Worm (Caenorhabditis elegans) whole organism, late embryonic: ENCODE results near the gene T04A8.18.

Experiments
- F13H6.1 ChIP-seq: sonication (generic microtip); optimal IDR thresholded peaks from 2 replicates; lab custom pipeline; 2016; ENCODE audit warnings: missing genetic modification characterization, missing compliant biosample characterization
- Y22D7AL.16 ChIP-seq: sonication (generic microtip); optimal IDR thresholded peaks from 2 replicates; lab custom pipeline; 2016; ENCODE audit warnings: missing genetic modification characterization, missing compliant biosample characterization
- ceh-48 ChIP-seq: sonication (generic microtip); optimal IDR thresholded peaks from 2 replicates; lab custom pipeline; 2016; ENCODE audit warnings: missing genetic modification characterization, inconsistent platforms, missing compliant biosample characterization
- ceh-9 ChIP-seq: sonication (generic microtip); optimal IDR thresholded peaks from 2 replicates; lab custom pipeline; 2016; ENCODE audit warnings: mild to moderate bottlenecking, missing genetic modification characterization, inconsistent platforms, missing compliant biosample characterization
- dve-1 ChIP-seq: sonication (generic microtip); optimal IDR thresholded peaks from 2 replicates; lab custom pipeline; 2017; ENCODE audit warnings: antibody characterized with exemption, mild to moderate bottlenecking, missing genetic modification characterization, missing compliant biosample characterization
- elt-2 ChIP-seq: sonication (generic microtip); optimal IDR thresholded peaks from 2 replicates; lab custom pipeline; 2016; ENCODE audit warnings: missing genetic modification reagents, missing genetic modification characterization, missing compliant biosample characterization
- hlh-30 ChIP-seq: sonication (generic microtip); optimal IDR thresholded peaks from 2 replicates; lab custom pipeline; 2017; ENCODE audit warnings: antibody characterized with exemption, missing genetic modification characterization, missing compliant biosample characterization; ENCODE audit not compliant: insufficient read depth
- npax-4 ChIP-seq: sonication (generic microtip); optimal IDR thresholded peaks from 2 replicates; lab custom pipeline; 2016; ENCODE audit warnings: missing genetic modification characterization, missing compliant biosample characterization
- pqm-1 ChIP-seq: sonication (generic microtip); optimal IDR thresholded peaks from 2 replicates; lab custom pipeline; 2016; ENCODE audit warnings: missing genetic modification characterization, missing compliant biosample characterization
- tbx-2 ChIP-seq: sonication (generic microtip); optimal IDR thresholded peaks from 2 replicates; lab custom pipeline; 2016; ENCODE audit warnings: missing genetic modification characterization, missing compliant biosample characterization
- tbx-7 ChIP-seq: sonication (generic microtip); optimal IDR thresholded peaks from 2 replicates; lab custom pipeline; 2016; ENCODE audit warnings: missing genotype, missing genetic modification characterization, missing compliant biosample characterization
- unc-86 ChIP-seq: sonication (generic microtip); optimal IDR thresholded peaks from 2 replicates; lab custom pipeline; 2016; ENCODE audit warnings: missing genetic modification characterization, missing compliant biosample characterization
- zip-5 ChIP-seq: sonication (generic microtip); optimal IDR thresholded peaks from 2 replicates; lab custom pipeline; 2016; ENCODE audit warnings: missing genetic modification characterization, missing compliant biosample characterization

- no peak for TF ChIP-seq hlh-30 (tag; lab: Kevin White, UChicago)
- no peak for TF ChIP-seq unc-86 (tag; lab: Kevin White, UChicago)
- TF ChIP-seq pqm-1 (tag; lab: Kevin White, UChicago) = no peak
- TF ChIP-seq ceh-48 (tag; lab: Kevin White, UChicago) = no peak
- no peak for TF ChIP-seq elt-2
- no peak for TF ChIP-seq dve-1 (tag; lab: Kevin White, UChicago)
- TF ChIP-seq ceh-9 (tag; lab: Kevin White, UChicago) = no peak
- TF ChIP-seq Y22D7AL.16 (tag; lab: Kevin White, UChicago) = no peak
- no peak for TF ChIP-seq F13H6.1 (tag; lab: Kevin White, UChicago)
- no peak for TF ChIP-seq npax-4 (tag; lab: Kevin White, UChicago)
- TF ChIP-seq zip-5 (tag; lab: Kevin White, UChicago) = no peak
- no peak for TF ChIP-seq tbx-2
- no peak for TF ChIP-seq tbx-7 (tag; lab: Kevin White, UChicago)
Measured at ce11 chrIII:4695057-4695456, 14.0 kb upstream of the T04A8.18 start, which contains the start of gene T04A8.7.
